Worm (Caenorhabditis elegans) whole organism, midembryonic: ENCODE results near the gene lys-10.

Experiments used
- T22C8.4 ChIP-seq: fragments of 200-800 bp; sonication (Bioruptor generic); IDR thresholded peaks from 2 replicates; pipeline ENCODE4 v1.3.6; 2022; ENCODE audit warnings: missing genetic modification characterization, missing compliant biosample characterization
- cog-1 ChIP-seq: sonication (generic microtip); optimal IDR thresholded peaks from 2 replicates; lab custom pipeline; 2016; ENCODE audit warnings: missing genetic modification characterization, missing compliant biosample characterization
- flt-1 ChIP-seq: fragments of 200-800 bp; sonication (Bioruptor generic); IDR thresholded peaks from 2 replicates; pipeline ENCODE4 v1.3.6; 2022; ENCODE audit warnings: missing genetic modification characterization, missing compliant biosample characterization
- klf-2 ChIP-seq: fragments of 200-800 bp; sonication (Bioruptor generic); conservative IDR thresholded peaks from 2 replicates; pipeline ENCODE4 v1.3.6; 2022; ENCODE audit warnings: missing genetic modification reagents, missing genetic modification characterization, missing compliant biosample characterization
- med-1 ChIP-seq: sonication (generic microtip); optimal IDR thresholded peaks from 2 replicates; lab custom pipeline; 2017; ENCODE audit warnings: missing genetic modification characterization, mild to moderate bottlenecking, missing compliant biosample characterization, antibody characterized with exemption, missing genetic modification reagents; ENCODE audit not compliant: insufficient read depth
- ref-1 ChIP-seq: fragments of 200-800 bp; sonication (Bioruptor generic); conservative IDR thresholded peaks from 2 replicates; pipeline ENCODE4 v1.3.6; 2022; ENCODE audit warnings: missing genetic modification reagents, missing genetic modification characterization, missing compliant biosample characterization
- tab-1 ChIP-seq: fragments of 200-800 bp; sonication (Bioruptor generic); IDR thresholded peaks from 2 replicates; pipeline ENCODE4 v1.3.6; 2022; ENCODE audit warnings: missing genetic modification characterization, missing compliant biosample characterization
- ztf-23 ChIP-seq: fragments of 200-800 bp; sonication (Bioruptor generic); IDR thresholded peaks from 2 replicates; pipeline ENCODE4 v1.3.6; 2022; ENCODE audit warnings: missing genetic modification reagents, missing genetic modification characterization, missing compliant biosample characterization
- ztf-29 ChIP-seq: fragments of 200-800 bp; sonication (Bioruptor generic); IDR thresholded peaks from 2 replicates; pipeline ENCODE4 v1.3.6; 2022; ENCODE audit warnings: missing genetic modification reagents, missing genetic modification characterization, missing compliant biosample characterization

Gene lys-10

ce11 chrIV:8380266-8380850, 47.7 kb downstream of the lys-10 start:
- no peak for TF ChIP-seq ztf-23
- TF ChIP-seq med-1: no peak
- TF ChIP-seq klf-2 (GFP tag; lab: Robert Waterston, UW): no peak
- no peak for TF ChIP-seq T22C8.4 (GFP tag; lab: Robert Waterston, UW)
- no peak for TF ChIP-seq ztf-29
- TF ChIP-seq ref-1 (GFP tag; lab: Robert Waterston, UW): no peak
- TF ChIP-seq cog-1 (tag; lab: Kevin White, UChicago): no peak
- no peak for TF ChIP-seq tab-1 (GFP tag; lab: Robert Waterston, UW)
- no peak for TF ChIP-seq flt-1 (GFP tag; lab: Robert Waterston, UW)

- TF ChIP-seq ref-1 (GFP tag; lab: Robert Waterston, UW) (no peak), flt-1 (GFP tag; lab: Robert Waterston, UW) (no peak), ztf-29 (no peak), tab-1 (GFP tag; lab: Robert Waterston, UW) (no peak), klf-2 (GFP tag; lab: Robert Waterston, UW) (no peak), med-1 (no peak), cog-1 (tag; lab: Kevin White, UChicago) (no peak), ztf-23 (no peak), T22C8.4 (GFP tag; lab: Robert Waterston, UW) (no peak)
These were observed 50.1 kb downstream of the lys-10 start, which contains the start of gene D2096.9 for ce11 chrIV:8382695-8383094. Gene D2096.9, minus strand, starts transcription at chrIV:8382795.
